Fruit fly (Drosophila melanogaster) whole organism, embryonic: Measurements from ENCODE around the gene bero.

Experiments
- Asciz ChIP-seq: fragments of 200-800 bp; sonication (Bioruptor generic); optimal IDR thresholded peaks from 2 replicates; lab custom pipeline; 2017; ENCODE audit warnings: missing biosample characterization, mild to moderate bottlenecking, missing genetic modification characterization, missing genetic modification reagents
- B-H1 ChIP-seq: fragments of 200-800 bp; sonication (Bioruptor generic); IDR thresholded peaks from 3 replicates; pipeline ENCODE4 v1.3.6; 2022; ENCODE audit warnings: missing biosample characterization, missing genetic modification characterization
- C15 ChIP-seq: fragments of 200-800 bp; sonication (Bioruptor generic); IDR thresholded peaks from 3 replicates; pipeline ENCODE4 v1.3.6; 2022; ENCODE audit warnings: missing biosample characterization, missing genetic modification characterization
- CG11695 ChIP-seq: fragments of 200-800 bp; sonication (Bioruptor generic); IDR thresholded peaks from 3 replicates; pipeline ENCODE4 v1.3.6; 2022; ENCODE audit warnings: missing biosample characterization, missing genetic modification characterization
- CG12769 ChIP-seq: fragments of 200-800 bp; sonication (Bioruptor generic); optimal IDR thresholded peaks from 2 replicates; lab custom pipeline; 2019; ENCODE audit warnings: missing biosample characterization, mild to moderate bottlenecking, missing genetic modification characterization, moderate library complexity
- CG1647 ChIP-seq: fragments of 200-800 bp; sonication (Bioruptor generic); optimal IDR thresholded peaks from 3 replicates; lab custom pipeline; 2016; ENCODE audit warnings: missing biosample characterization, missing genetic modification characterization
- CG16815 ChIP-seq: fragments of 200-800 bp; sonication (Bioruptor generic); optimal IDR thresholded peaks from 3 replicates; lab custom pipeline; 2017; ENCODE audit warnings: missing biosample characterization, mild to moderate bottlenecking, missing genetic modification characterization
- CG16863 ChIP-seq: fragments of 200-800 bp; sonication (Bioruptor generic); optimal IDR thresholded peaks from 3 replicates; lab custom pipeline; 2016; ENCODE audit warnings: missing biosample characterization, missing genetic modification characterization
- CG17802 ChIP-seq: fragments of 200-800 bp; sonication (Bioruptor generic); optimal IDR thresholded peaks from 2 replicates; lab custom pipeline; 2018; ENCODE audit warnings: missing biosample characterization, mild to moderate bottlenecking, missing genetic modification characterization, moderate library complexity
- CG1792 ChIP-seq: fragments of 200-800 bp; sonication (Bioruptor generic); optimal IDR thresholded peaks from 2 replicates; lab custom pipeline; 2016; ENCODE audit warnings: missing biosample characterization, missing genetic modification characterization
- CG2889 ChIP-seq: fragments of 200-800 bp; sonication (Bioruptor generic); IDR thresholded peaks from 3 replicates; pipeline ENCODE4 v1.3.6; 2022; ENCODE audit warnings: missing biosample characterization, missing genetic modification characterization
- CG30431 ChIP-seq: fragments of 200-800 bp; sonication (Bioruptor generic); optimal IDR thresholded peaks from 2 replicates; lab custom pipeline; 2017; ENCODE audit warnings: missing biosample characterization, missing genetic modification characterization
- CG31365 ChIP-seq: fragments of 200-800 bp; sonication (Bioruptor generic); optimal IDR thresholded peaks from 2 replicates; lab custom pipeline; 2018; ENCODE audit warnings: missing biosample characterization, mild to moderate bottlenecking, missing genetic modification characterization
- CG32767 ChIP-seq: fragments of 200-800 bp; sonication (Bioruptor generic); IDR thresholded peaks from 2 replicates; pipeline ENCODE4 v1.3.6; 2022; ENCODE audit warnings: missing biosample characterization, missing genetic modification characterization
- CG34224 ChIP-seq: fragments of 200-800 bp; sonication (Bioruptor generic); IDR thresholded peaks from 3 replicates; pipeline ENCODE4 v1.3.6; 2022; ENCODE audit warnings: missing biosample characterization, missing genetic modification characterization; ENCODE audit not compliant: partially characterized antibody
- CG6272 ChIP-seq: fragments of 200-800 bp; sonication (Bioruptor generic); IDR thresholded peaks from 2 replicates; pipeline ENCODE4 v1.3.6; 2022; ENCODE audit warnings: missing biosample characterization, missing genetic modification characterization
- CG7839 ChIP-seq: fragments of 200-800 bp; sonication (Bioruptor generic); optimal IDR thresholded peaks from 3 replicates; lab custom pipeline; 2018; ENCODE audit warnings: missing biosample characterization, mild to moderate bottlenecking, missing genetic modification characterization, moderate library complexity
- CG8290 ChIP-seq, 3 experiments: fragments of 200-800 bp; sonication (Bioruptor generic); optimal IDR thresholded peaks; 2 replicates each; lab custom pipeline; 2016 to 2019; ENCODE audit warnings: missing biosample characterization in 3 of 3, missing genetic modification characterization in 3 of 3, mild to moderate bottlenecking in 2 of 3, moderate library complexity in 1 of 3
- CG9932 ChIP-seq: fragments of 200-800 bp; sonication (Bioruptor generic); IDR thresholded peaks from 2 replicates; pipeline ENCODE4 v1.3.6; 2022; ENCODE audit warnings: missing biosample characterization, missing genetic modification characterization
- CkIIα-i1 ChIP-seq: fragments of 200-800 bp; sonication (Bioruptor generic); IDR thresholded peaks from 2 replicates; pipeline ENCODE4 v1.3.6; 2022; ENCODE audit warnings: missing biosample characterization, missing genetic modification characterization
- Dref ChIP-seq: fragments of 200-800 bp; sonication (Bioruptor generic); IDR thresholded peaks from 2 replicates; pipeline ENCODE4 v1.3.6; 2022; ENCODE audit warnings: missing biosample characterization, missing genetic modification characterization
- E2f1 ChIP-seq: fragments of 200-800 bp; sonication (Bioruptor generic); IDR thresholded peaks from 2 replicates; pipeline ENCODE4 v1.3.6; 2022; ENCODE audit warnings: missing biosample characterization, missing genetic modification characterization
- Ets97D ChIP-seq: fragments of 200-800 bp; sonication (Bioruptor generic); optimal IDR thresholded peaks from 3 replicates; lab custom pipeline; 2016; ENCODE audit warnings: missing biosample characterization, missing genetic modification characterization
- Fer2 ChIP-seq: fragments of 200-800 bp; sonication (Bioruptor generic); optimal IDR thresholded peaks from 2 replicates; lab custom pipeline; 2018; ENCODE audit warnings: missing biosample characterization, mild to moderate bottlenecking, missing genetic modification characterization, moderate library complexity
- H15 ChIP-seq: fragments of 200-800 bp; sonication (Bioruptor generic); IDR thresholded peaks from 3 replicates; pipeline ENCODE4 v1.3.6; 2022; ENCODE audit warnings: missing biosample characterization, missing genetic modification characterization
- Hand ChIP-seq: fragments of 200-800 bp; sonication (Bioruptor generic); optimal IDR thresholded peaks from 2 replicates; lab custom pipeline; 2017; ENCODE audit warnings: mild to moderate bottlenecking, missing biosample characterization, missing genetic modification reagents, missing genetic modification characterization
- HmgD ChIP-seq: fragments of 200-800 bp; sonication (Bioruptor generic); optimal IDR thresholded peaks from 3 replicates; lab custom pipeline; 2016; ENCODE audit warnings: missing biosample characterization, missing genetic modification characterization
- Lpt ChIP-seq: fragments of >200 bp; optimal IDR thresholded peaks from 2 replicates; lab custom pipeline; 2018; ENCODE audit warnings: missing biosample characterization, missing genetic modification characterization
- MBD-R2 ChIP-seq: fragments of 200-800 bp; sonication (Bioruptor generic); IDR thresholded peaks from 2 replicates; pipeline ENCODE4 v1.3.6; 2022; ENCODE audit warnings: missing biosample characterization, missing genetic modification characterization
- Myb ChIP-seq: fragments of 200-800 bp; sonication (Bioruptor generic); optimal IDR thresholded peaks from 2 replicates; lab custom pipeline; 2016; ENCODE audit warnings: missing biosample characterization, missing genetic modification characterization
- Nf-YC ChIP-seq: fragments of 200-800 bp; optimal IDR thresholded peaks from 3 replicates; lab custom pipeline; 2019; ENCODE audit warnings: missing biosample characterization, mild to moderate bottlenecking, missing genetic modification characterization, moderate library complexity
- Optix ChIP-seq: fragments of 200-800 bp; sonication (Bioruptor generic); IDR thresholded peaks from 3 replicates; pipeline ENCODE4 v1.3.6; 2022; ENCODE audit warnings: missing biosample characterization, missing genetic modification characterization
- Usf ChIP-seq: fragments of 200-800 bp; sonication (Bioruptor generic); optimal IDR thresholded peaks from 2 replicates; lab custom pipeline; 2017; ENCODE audit warnings: missing genotype, missing biosample characterization, missing genetic modification characterization
- ab ChIP-seq: fragments of 200-800 bp; sonication (Bioruptor generic); optimal IDR thresholded peaks from 2 replicates; lab custom pipeline; 2016; ENCODE audit warnings: missing biosample characterization, missing genetic modification characterization
- az2 ChIP-seq: fragments of 200-800 bp; sonication (Bioruptor generic); optimal IDR thresholded peaks from 3 replicates; lab custom pipeline; 2016; ENCODE audit warnings: missing biosample characterization, missing genetic modification characterization
- bab2 ChIP-seq: fragments of 200-800 bp; sonication (Bioruptor generic); optimal IDR thresholded peaks from 2 replicates; lab custom pipeline; 2016; ENCODE audit warnings: missing biosample characterization, missing genetic modification characterization
- chm ChIP-seq: fragments of 200-800 bp; sonication (Bioruptor generic); IDR thresholded peaks from 2 replicates; pipeline ENCODE4 v1.3.6; 2022; ENCODE audit warnings: missing biosample characterization, missing genetic modification characterization
- dati ChIP-seq: fragments of 200-800 bp; sonication (Bioruptor generic); IDR thresholded peaks from 2 replicates; pipeline ENCODE4 v1.3.6; 2022; ENCODE audit warnings: missing biosample characterization, missing genetic modification characterization
- fd102C ChIP-seq: fragments of 200-800 bp; sonication (Bioruptor generic); optimal IDR thresholded peaks from 2 replicates; lab custom pipeline; 2018; ENCODE audit warnings: missing biosample characterization, mild to moderate bottlenecking, missing genetic modification characterization, moderate library complexity
- fd3F ChIP-seq: fragments of 200-800 bp; sonication (Bioruptor generic); optimal IDR thresholded peaks from 2 replicates; lab custom pipeline; 2018; ENCODE audit warnings: missing biosample characterization, mild to moderate bottlenecking, missing genetic modification characterization, moderate library complexity
- grau ChIP-seq: fragments of 200-800 bp; optimal IDR thresholded peaks from 3 replicates; lab custom pipeline; 2019; ENCODE audit warnings: missing biosample characterization, mild to moderate bottlenecking, missing genetic modification characterization, moderate library complexity
- hb ChIP-seq: fragments of 200-800 bp; sonication (Bioruptor generic); IDR thresholded peaks from 3 replicates; pipeline ENCODE4 v1.3.6; 2022; ENCODE audit warnings: missing biosample characterization, missing genetic modification characterization; ENCODE audit not compliant: partially characterized antibody
- jing ChIP-seq: fragments of 200-800 bp; sonication (Bioruptor generic); optimal IDR thresholded peaks from 2 replicates; lab custom pipeline; 2018; ENCODE audit warnings: missing biosample characterization, mild to moderate bottlenecking, missing genetic modification characterization
- mirr ChIP-seq: fragments of 200-800 bp; sonication (Bioruptor generic); optimal IDR thresholded peaks from 3 replicates; lab custom pipeline; 2018; ENCODE audit warnings: missing biosample characterization, mild to moderate bottlenecking, missing genetic modification characterization
- nmo ChIP-seq: fragments of 200-800 bp; sonication (Bioruptor generic); optimal IDR thresholded peaks from 2 replicates; lab custom pipeline; 2018; ENCODE audit warnings: missing biosample characterization, mild to moderate bottlenecking, missing genetic modification characterization, moderate library complexity
- oc ChIP-seq: fragments of 200-800 bp; sonication (Bioruptor generic); optimal IDR thresholded peaks from 2 replicates; lab custom pipeline; 2018; ENCODE audit warnings: missing biosample characterization, mild to moderate bottlenecking, missing genetic modification characterization, moderate library complexity
- pum ChIP-seq: fragments of 200-800 bp; sonication (Bioruptor generic); optimal IDR thresholded peaks from 2 replicates; lab custom pipeline; 2016; ENCODE audit warnings: missing biosample characterization, missing genetic modification characterization
- schlank ChIP-seq: fragments of 200-800 bp; sonication (Bioruptor generic); optimal IDR thresholded peaks from 2 replicates; lab custom pipeline; 2018; ENCODE audit warnings: missing biosample characterization, mild to moderate bottlenecking, missing genetic modification characterization
- trem ChIP-seq: fragments of 200-800 bp; optimal IDR thresholded peaks from 3 replicates; lab custom pipeline; 2019; ENCODE audit warnings: missing biosample characterization, mild to moderate bottlenecking, missing genetic modification characterization, moderate library complexity
- vfl ChIP-seq: fragments of 200-800 bp; sonication (Bioruptor generic); optimal IDR thresholded peaks from 2 replicates; lab custom pipeline; 2016; ENCODE audit warnings: missing biosample characterization, missing genetic modification characterization

The bero gene

DNA sequence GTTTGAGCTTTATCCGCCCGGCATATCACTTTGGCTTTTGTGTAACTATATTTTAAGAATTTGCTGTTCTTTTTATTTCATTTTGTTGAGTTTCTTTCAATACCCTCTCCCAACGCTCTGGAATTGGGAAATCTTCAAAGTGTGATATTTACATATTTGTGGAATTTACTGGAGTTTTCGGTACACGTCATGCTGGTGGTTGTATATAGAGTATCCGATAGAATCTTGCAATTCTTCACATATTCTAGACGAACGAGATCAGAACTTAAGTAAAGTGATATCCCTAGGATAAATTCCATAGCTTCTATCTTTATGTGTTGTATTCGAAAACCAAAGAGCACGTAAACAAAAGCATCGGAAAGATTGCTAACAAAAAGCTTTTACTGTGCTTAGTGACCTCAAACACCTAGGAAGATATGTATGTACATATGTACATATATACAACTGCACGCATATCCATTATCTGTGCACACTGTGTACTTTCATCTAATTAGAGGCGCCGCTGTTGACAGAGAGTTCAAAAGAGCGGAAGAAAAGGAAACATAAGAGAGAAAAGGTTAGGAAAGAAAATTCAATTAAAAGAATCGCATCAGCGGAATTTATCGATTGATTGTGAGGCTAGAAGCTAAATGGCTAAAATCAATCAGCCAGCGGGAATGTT, 38.3 kb downstream of the bero start (continued):
- TF ChIP-seq CG17802 (tag; lab: Kevin White, UChicago) (no peak), CG32767 (GFP tag; lab: Robert Waterston, UW) (peak; percentile 19; the same call in 1 of the 2 replicates), fd3F (GFP tag; lab: Kevin White, UChicago) (no peak), HmgD (no peak), oc (tag; lab: Kevin White, UChicago) (peak; percentile 56), Myb (no peak), jing (GFP tag; lab: Kevin White, UChicago) (no peak), CG7839 (tag; lab: Kevin White, UChicago) (no peak), Ets97D (GFP tag; lab: Kevin White, UChicago) (no peak), trem (tag; lab: Kevin White, UChicago) (no peak), chm (GFP tag; lab: Robert Waterston, UW) (no peak; the same call in 1 of the 2 replicates), az2 (GFP tag; lab: Kevin White, UChicago) (no peak), CG16815 (no peak), grau (tag; lab: Kevin White, UChicago) (no peak), Nf-YC (tag; lab: Kevin White, UChicago) (no peak), CG12769 (tag; lab: Kevin White, UChicago) (no peak), CG34224 (GFP tag; lab: Robert Waterston, UW) (no peak), CG2889 (GFP tag; lab: Robert Waterston, UW) (no peak), CG8290 (GFP tag; optimal IDR thresholded peaks at IDR 0.05; lab: Kevin White, UChicago) (no peak), CG8290 (tag; optimal IDR thresholded peaks at IDR 0.05; lab: Kevin White, UChicago) (peak; percentile 25 to 32), CkIIα-i1 (no peak), ab (GFP tag; lab: Kevin White, UChicago) (no peak), CG16863 (GFP tag; lab: Kevin White, UChicago) (no peak), dati (GFP tag; lab: Robert Waterston, UW) (no peak), CG1647 (GFP tag; lab: Kevin White, UChicago) (no peak), CG31365 (peak; percentile 43), fd102C (GFP tag; lab: Kevin White, UChicago) (no peak), Asciz (peak; percentile 87), schlank (tag; lab: Kevin White, UChicago) (peak; percentile 15), Lpt (no peak), Dref (GFP tag; lab: Robert Waterston, UW) (no peak), CG30431 (GFP tag; lab: Kevin White, UChicago) (no peak), CG6272 (GFP tag; lab: Robert Waterston, UW) (no peak), bab2 (GFP tag; lab: Kevin White, UChicago) (peak; percentile 9), B-H1 (GFP tag; lab: Robert Waterston, UW) (no peak; the same call in 2 of the 3 replicates), nmo (GFP tag; lab: Kevin White, UChicago) (no peak), H15 (GFP tag; lab: Robert Waterston, UW) (no peak), Fer2 (peak; percentile 18), C15 (GFP tag; lab: Robert Waterston, UW) (0 out of 3 replicates have a peak, but pooled peaks have one; percentile 37), CG1792 (peak; percentile 26), Optix (GFP tag; lab: Robert Waterston, UW) (0 out of 3 replicates have a peak, but pooled peaks have one; percentile 5), hb (GFP tag; lab: Robert Waterston, UW) (no peak), MBD-R2 (GFP tag; lab: Robert Waterston, UW) (no peak), CG9932 (GFP tag; lab: Robert Waterston, UW) (no peak), Hand (no peak), pum (GFP tag; lab: Kevin White, UChicago) (no peak), vfl (GFP tag; lab: Kevin White, UChicago) (no peak), E2f1 (no peak), CG11695 (GFP tag; lab: Robert Waterston, UW) (0 out of 3 replicates have a peak, but pooled peaks have one; percentile 29), mirr (GFP tag; lab: Kevin White, UChicago) (peak; percentile 62), Usf (GFP tag; lab: Kevin White, UChicago) (no peak)
